Worm (Caenorhabditis elegans): ENCODE measurements around the gene H27A22.1.

The H27A22.1 gene

DNA sequence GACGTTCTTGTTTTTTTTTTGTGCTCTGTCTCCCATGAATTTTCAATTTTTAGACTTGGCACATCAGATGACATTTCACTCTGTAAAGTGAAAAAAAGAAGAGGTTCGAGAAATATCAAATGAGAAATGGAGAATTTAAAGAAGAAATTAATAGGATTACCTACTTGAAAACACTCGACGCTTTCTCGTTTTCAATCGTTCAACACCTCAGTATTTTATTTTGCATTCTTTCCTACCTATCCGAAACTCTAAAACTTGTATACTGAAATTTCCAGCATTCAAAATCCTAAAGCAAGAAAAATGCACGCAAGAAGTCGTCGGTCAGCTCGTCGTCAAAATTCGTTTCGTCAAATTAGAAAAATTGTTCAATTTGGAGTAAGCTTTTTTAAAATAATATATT lies 33.4 kb downstream of the H27A22.1 start, which contains the start of gene kvs-2:
Gene kvs-2 (plus strand): TSS at position 301 of the 400 bp plus-strand sequence.
- TF ChIP-seq nhr-10 (tag; optimal IDR thresholded peaks at IDR 0.05), result no peak
- TF ChIP-seq sma-9 (GFP tag; optimal IDR thresholded peaks at IDR 0.05), result no peak
- TF ChIP-seq sma-9 (tag; optimal IDR thresholded peaks at IDR 0.05), result no peak
- no peak for TF ChIP-seq lin-39 (tag; optimal IDR thresholded peaks at IDR 0.05)
- no peak for TF ChIP-seq ZK546.5 (tag; optimal IDR thresholded peaks at IDR 0.05)
- no peak for TF ChIP-seq lin-11 (tag; optimal IDR thresholded peaks at IDR 0.05)
- TF ChIP-seq ztf-11 (tag; optimal IDR thresholded peaks at IDR 0.05), result no peak
- no peak for TF ChIP-seq nhr-25 (tag; optimal IDR thresholded peaks at IDR 0.05)
- TF ChIP-seq nhr-21 (tag; optimal IDR thresholded peaks at IDR 0.05), result no peak
- TF ChIP-seq unc-62 (GFP tag; optimal IDR thresholded peaks at IDR 0.05), result no peak
- no peak for TF ChIP-seq sem-4 (tag; optimal IDR thresholded peaks at IDR 0.05)
- no peak for TF ChIP-seq nhr-77 (tag; optimal IDR thresholded peaks at IDR 0.05)
- no peak for TF ChIP-seq sma-3 (GFP tag; optimal IDR thresholded peaks at IDR 0.05)
- TF ChIP-seq peb-1 (tag; optimal IDR thresholded peaks at IDR 0.05), result no peak
- no peak for TF ChIP-seq dmd-4 (tag; optimal IDR thresholded peaks at IDR 0.05)
- TF ChIP-seq lin-13 (GFP tag; optimal IDR thresholded peaks at IDR 0.05), result no peak
- no peak for TF ChIP-seq blmp-1 (tag; optimal IDR thresholded peaks at IDR 0.05; ENCODE audit: insufficient read depth)
- no peak for TF ChIP-seq fos-1 (tag; optimal IDR thresholded peaks at IDR 0.05)
- no peak for TF ChIP-seq gmeb-1 (tag; optimal IDR thresholded peaks at IDR 0.05)
- TF ChIP-seq mbf-1 (tag; optimal IDR thresholded peaks at IDR 0.05), result no peak

ce11 chrV:10640977-10641376 lies 38.6 kb downstream of the H27A22.1 start:
- no peak for TF ChIP-seq nhr-6 (tag; optimal IDR thresholded peaks at IDR 0.05)
- no peak for TF ChIP-seq lin-11 (tag; optimal IDR thresholded peaks at IDR 0.05)
- no peak for TF ChIP-seq snpc-4 (tag; optimal IDR thresholded peaks at IDR 0.05)
- TF ChIP-seq lsy-2 (tag; optimal IDR thresholded peaks at IDR 0.05), result no peak
- TF ChIP-seq nhr-12 (tag; optimal IDR thresholded peaks at IDR 0.05), result no peak
- TF ChIP-seq sma-3 (GFP tag; optimal IDR thresholded peaks at IDR 0.05), result no peak
- no peak for TF ChIP-seq elt-3 (tag; optimal IDR thresholded peaks at IDR 0.05)
- no peak for TF ChIP-seq nhr-10 (tag; optimal IDR thresholded peaks at IDR 0.05)
- TF ChIP-seq sem-4 (tag; optimal IDR thresholded peaks at IDR 0.05), result no peak
- TF ChIP-seq dmd-4 (tag; optimal IDR thresholded peaks at IDR 0.05), result no peak
- TF ChIP-seq F13H6.1 (tag; optimal IDR thresholded peaks at IDR 0.05), result no peak
- TF ChIP-seq nhr-25 (tag; optimal IDR thresholded peaks at IDR 0.05), result no peak
- TF ChIP-seq nhr-237 (tag; optimal IDR thresholded peaks at IDR 0.05), result no peak
- TF ChIP-seq unc-39 (tag; optimal IDR thresholded peaks at IDR 0.05), result no peak
- no peak for TF ChIP-seq Y55F3AM.14 (GFP tag; optimal IDR thresholded peaks at IDR 0.05)
- TF ChIP-seq ceh-16 (tag; optimal IDR thresholded peaks at IDR 0.05), result no peak

ce11 chrV:10647043-10647611 lies 44.8 kb downstream of the H27A22.1 start, which contains the start of the genes C32C4.3 and C32C4.16:
TSS of gene C32C4.3 (minus strand) at chrV:10647143.
TSS of gene C32C4.16 (plus strand) at chrV:10647561.
- TF ChIP-seq blmp-1 (tag; optimal IDR thresholded peaks at IDR 0.05; ENCODE audit: insufficient read depth), result no peak
- TF ChIP-seq ztf-1 (GFP tag; conservative IDR thresholded peaks at IDR 0.05), result no peak
- no peak for TF ChIP-seq snpc-4 (tag; optimal IDR thresholded peaks at IDR 0.05)
- no peak for TF ChIP-seq unc-55 (GFP tag; optimal IDR thresholded peaks at IDR 0.05)
- no peak for TF ChIP-seq unc-62 (GFP tag; optimal IDR thresholded peaks at IDR 0.05)
- no peak for TF ChIP-seq gmeb-1 (tag; optimal IDR thresholded peaks at IDR 0.05)
- TF ChIP-seq alr-1 (tag; optimal IDR thresholded peaks at IDR 0.05), result no peak
- no peak for TF ChIP-seq nhr-11 (tag; optimal IDR thresholded peaks at IDR 0.05)
- no peak for TF ChIP-seq nhr-23 (tag; optimal IDR thresholded peaks at IDR 0.05)
- no peak for TF ChIP-seq elt-1 (tag; optimal IDR thresholded peaks at IDR 0.05)
- no peak for TF ChIP-seq nhr-25 (tag; optimal IDR thresholded peaks at IDR 0.05)
- TF ChIP-seq F13H6.1 (tag; optimal IDR thresholded peaks at IDR 0.05), result no peak
- TF ChIP-seq R02D3.7 (tag; optimal IDR thresholded peaks at IDR 0.05), result no peak
- no peak for TF ChIP-seq nhr-237 (tag; optimal IDR thresholded peaks at IDR 0.05)
- TF ChIP-seq elt-3 (tag; optimal IDR thresholded peaks at IDR 0.05), result no peak
- TF ChIP-seq ama-1 (optimal IDR thresholded peaks at IDR 0.05), result no peak

DNA sequence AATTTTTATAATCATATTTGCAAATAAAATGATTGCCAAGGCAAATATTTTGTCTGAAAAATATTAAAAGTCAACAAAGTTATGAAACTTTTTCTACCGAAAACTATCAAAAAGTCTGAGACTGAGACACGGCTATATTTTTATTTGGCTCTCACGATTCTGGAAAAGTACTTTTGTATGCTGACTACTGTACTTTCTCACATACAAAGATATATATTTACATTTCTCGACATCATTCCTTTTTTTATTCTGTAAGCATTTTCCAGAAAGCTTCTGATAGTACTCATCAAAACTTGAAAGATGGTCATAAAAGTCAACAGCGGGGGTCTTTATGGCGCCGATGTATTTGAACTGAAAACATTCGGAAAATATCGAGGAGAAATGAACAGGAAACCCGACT lies 45.8 kb downstream of the H27A22.1 start, which contains the start of gene aqp-6:
Gene aqp-6 (plus strand): TSS at position 301 of the 400 bp plus-strand sequence.
- no peak for TF ChIP-seq R02D3.7 (tag; optimal IDR thresholded peaks at IDR 0.05)
